Fruit fly (Drosophila melanogaster) whole organism, wandering third instar larva: ENCODE measurements around the gene Syp.

Source experiments
- Abd-B ChIP-seq: fragments of >200 bp; optimal IDR thresholded peaks from 2 replicates; lab custom pipeline; 2017; ENCODE audit warnings: missing biosample characterization, missing genetic modification characterization
- CG32264 ChIP-seq: fragments of 200-800 bp; sonication (Bioruptor generic); optimal IDR thresholded peaks from 2 replicates; lab custom pipeline; 2016; ENCODE audit warnings: missing biosample characterization, missing genetic modification characterization
- CG9705 ChIP-seq: fragments of 200-800 bp; sonication (Bioruptor generic); optimal IDR thresholded peaks from 2 replicates; lab custom pipeline; 2018; ENCODE audit warnings: missing biosample characterization, mild to moderate bottlenecking, missing genetic modification characterization
- CrebA ChIP-seq: fragments of 200-800 bp; sonication (Bioruptor generic); optimal IDR thresholded peaks from 2 replicates; lab custom pipeline; 2016; ENCODE audit warnings: missing biosample characterization, mild to moderate bottlenecking, missing genetic modification characterization, borderline replicate concordance
- Dfd ChIP-seq: fragments of >200 bp; optimal IDR thresholded peaks from 2 replicates; lab custom pipeline; 2017; ENCODE audit warnings: missing biosample characterization, missing genetic modification characterization
- Dif ChIP-seq: fragments of 200-275, 200-300 bp; sonication (Bioruptor generic); optimal IDR thresholded peaks from 2 replicates; lab custom pipeline; 2018; ENCODE audit warnings: missing biosample characterization, missing genetic modification characterization; ENCODE audit not compliant: partially characterized antibody
- GATAd ChIP-seq: sonication (Bioruptor generic); optimal IDR thresholded peaks from 2 replicates; lab custom pipeline; 2016; ENCODE audit warnings: missing biosample characterization, missing genetic modification characterization
- HLH106 ChIP-seq: fragments of 200-800 bp; optimal IDR thresholded peaks from 3 replicates; lab custom pipeline; 2019; ENCODE audit warnings: missing biosample characterization, mild to moderate bottlenecking, missing genetic modification characterization, moderate library complexity
- Hnf4 ChIP-seq: fragments of 200-800 bp; sonication (Bioruptor generic); optimal IDR thresholded peaks from 2 replicates; lab custom pipeline; 2016; ENCODE audit warnings: missing biosample characterization, mild to moderate bottlenecking, missing genetic modification characterization
- Hr78 ChIP-seq: fragments of >200 bp; optimal IDR thresholded peaks from 2 replicates; lab custom pipeline; 2017; ENCODE audit warnings: missing biosample characterization, missing genetic modification characterization
- Hr83 ChIP-seq: fragments of 200-300 bp; sonication (Bioruptor generic); optimal IDR thresholded peaks from 2 replicates; lab custom pipeline; 2016; ENCODE audit warnings: missing biosample characterization, mild to moderate bottlenecking, missing genetic modification characterization, moderate library complexity; ENCODE audit not compliant: poor library complexity, severe bottlenecking
- Jra ChIP-seq: sonication (Bioruptor generic); optimal IDR thresholded peaks from 2 replicates; lab custom pipeline; 2016; ENCODE audit warnings: missing biosample characterization, missing genetic modification characterization
- Mio ChIP-seq: sonication (Bioruptor generic); optimal IDR thresholded peaks from 2 replicates; lab custom pipeline; 2016; ENCODE audit warnings: missing biosample characterization, missing genetic modification characterization
- Myc ChIP-seq: fragments of >200 bp; optimal IDR thresholded peaks from 2 replicates; lab custom pipeline; 2017
- N ChIP-seq: fragments of >200 bp; optimal IDR thresholded peaks from 2 replicates; lab custom pipeline; 2018; ENCODE audit warnings: missing biosample characterization, missing external identifiers, missing genetic modification characterization
- OdsH ChIP-seq: fragments of 200-800 bp; sonication (Bioruptor generic); optimal IDR thresholded peaks from 2 replicates; lab custom pipeline; 2016; ENCODE audit warnings: missing biosample characterization, mild to moderate bottlenecking, missing genetic modification characterization
- Rel ChIP-seq, 2 experiments: fragments of 200-800 bp; sonication (Bioruptor generic) in 1 of 2; optimal IDR thresholded peaks; 2 replicates in 1 of 2; 3 replicates in 1 of 2; lab custom pipeline; 2016 to 2019; ENCODE audit warnings: mild to moderate bottlenecking in 2 of 2, missing biosample characterization in 2 of 2, missing genetic modification characterization in 2 of 2, moderate library complexity in 1 of 2
- Sp1 ChIP-seq: fragments of 200-800 bp; sonication (Bioruptor generic); optimal IDR thresholded peaks from 3 replicates; lab custom pipeline; 2019; ENCODE audit warnings: missing biosample characterization, mild to moderate bottlenecking, missing genetic modification characterization, moderate library complexity
- Vsx2 ChIP-seq: fragments of 200-300, 225-300 bp; sonication (Bioruptor generic); optimal IDR thresholded peaks from 2 replicates; lab custom pipeline; 2018; ENCODE audit warnings: missing biosample characterization, missing genetic modification characterization; ENCODE audit not compliant: partially characterized antibody
- br ChIP-seq: fragments of 200-800 bp; sonication (Bioruptor generic); optimal IDR thresholded peaks from 2 replicates; lab custom pipeline; 2016; ENCODE audit warnings: missing biosample characterization, missing genetic modification characterization
- brk ChIP-seq: fragments of 200-800 bp; sonication (Bioruptor generic); optimal IDR thresholded peaks from 2 replicates; lab custom pipeline; 2016; ENCODE audit warnings: missing biosample characterization, mild to moderate bottlenecking, missing genetic modification characterization
- dl ChIP-seq, 2 experiments: fragments of 175-275, 200-275 bp in 1 of 2; fragments of 200-275 bp in 1 of 2; sonication (Bioruptor generic); optimal IDR thresholded peaks; lab custom pipeline; 2018; ENCODE audit warnings: mild to moderate bottlenecking in 2 of 2, missing biosample characterization in 2 of 2, missing genetic modification characterization in 2 of 2, moderate library complexity in 2 of 2; ENCODE audit not compliant: partially characterized antibody in 2 of 2, insufficient read depth in 1 of 2
- dmrt93B ChIP-seq: fragments of 200-800 bp; sonication (Bioruptor generic); optimal IDR thresholded peaks from 2 replicates; lab custom pipeline; 2018; ENCODE audit warnings: missing biosample characterization, mild to moderate bottlenecking, missing genetic modification characterization
- dsf ChIP-seq: sonication (Bioruptor generic); optimal IDR thresholded peaks from 2 replicates; lab custom pipeline; 2016; ENCODE audit warnings: missing biosample characterization, missing genetic modification characterization, borderline replicate concordance
- ey ChIP-seq: fragments of 200-800 bp; sonication (Bioruptor generic); optimal IDR thresholded peaks from 2 replicates; lab custom pipeline; 2016; ENCODE audit warnings: missing biosample characterization, missing genetic modification characterization
- foxo ChIP-seq, 2 experiments: fragments of 200-800 bp; sonication (Bioruptor generic); optimal IDR thresholded peaks; 2 replicates in 1 of 2; 3 replicates in 1 of 2; lab custom pipeline; 2016 to 2017; ENCODE audit warnings: missing biosample characterization in 2 of 2, missing genetic modification characterization in 2 of 2
- fru ChIP-seq: fragments of 200-800 bp; sonication (Bioruptor generic); optimal IDR thresholded peaks from 3 replicates; lab custom pipeline; 2016; ENCODE audit warnings: missing biosample characterization, mild to moderate bottlenecking, missing genetic modification characterization
- h ChIP-seq: fragments of 200-800 bp; sonication (Bioruptor generic); optimal IDR thresholded peaks from 3 replicates; lab custom pipeline; 2016; ENCODE audit warnings: missing biosample characterization, mild to moderate bottlenecking, missing genetic modification characterization
- jim ChIP-seq: fragments of 175-275, 200-325 bp; sonication (Bioruptor generic); optimal IDR thresholded peaks from 2 replicates; lab custom pipeline; 2016; ENCODE audit warnings: missing biosample characterization, mild to moderate bottlenecking, missing genetic modification characterization
- lola ChIP-seq: fragments of >200 bp; optimal IDR thresholded peaks from 2 replicates; lab custom pipeline; 2017; ENCODE audit warnings: missing biosample characterization, missing genetic modification characterization
- pan ChIP-seq: fragments of >200 bp; optimal IDR thresholded peaks from 2 replicates; lab custom pipeline; 2017
- psq ChIP-seq: fragments of 200-800 bp; sonication (Bioruptor generic); optimal IDR thresholded peaks from 3 replicates; lab custom pipeline; 2017; ENCODE audit warnings: missing biosample characterization, mild to moderate bottlenecking, missing genetic modification characterization, moderate library complexity
- rgr ChIP-seq: fragments of 200-800 bp; sonication (Bioruptor generic); optimal IDR thresholded peaks from 3 replicates; lab custom pipeline; 2016; ENCODE audit warnings: missing biosample characterization, mild to moderate bottlenecking, missing genetic modification characterization
- sage ChIP-seq: fragments of 200-800 bp; sonication (Bioruptor generic); optimal IDR thresholded peaks from 2 replicates; lab custom pipeline; 2016; ENCODE audit warnings: missing biosample characterization, mild to moderate bottlenecking, missing genetic modification characterization
- sv ChIP-seq: fragments of 200-800 bp; sonication (Bioruptor generic); optimal IDR thresholded peaks from 3 replicates; lab custom pipeline; 2016; ENCODE audit warnings: missing biosample characterization, missing genetic modification characterization
- tai ChIP-seq: sonication (Bioruptor generic); optimal IDR thresholded peaks from 2 replicates; lab custom pipeline; 2016; ENCODE audit warnings: missing biosample characterization, missing genetic modification characterization
- usp ChIP-seq: fragments of >200 bp; optimal IDR thresholded peaks from 2 replicates; lab custom pipeline; 2017; ENCODE audit warnings: missing biosample characterization, missing genetic modification characterization
- woc ChIP-seq: sonication (Bioruptor generic); optimal IDR thresholded peaks from 2 replicates; lab custom pipeline; 2016; ENCODE audit warnings: missing biosample characterization, mild to moderate bottlenecking, missing genetic modification characterization

Syp gene

dm6 chr3R:20762175-20762795, 5.8 kb downstream of the Syp start, which contains the start of gene CG31195:
CG31195 (minus strand) TSS chr3R:20762369.
- TF ChIP-seq GATAd (GFP tag; lab: Kevin White, UChicago) (no peak), OdsH (GFP tag; lab: Kevin White, UChicago) (no peak), sage (GFP tag; lab: Kevin White, UChicago) (no peak), Hnf4 (GFP tag; lab: Kevin White, UChicago) (peak; percentile 16), foxo (GFP tag; optimal IDR thresholded peaks at IDR 0.05; lab: Kevin White, UChicago) (peak in 1 of 2 experiments; percentile 45), Jra (peak; percentile 12), woc (GFP tag; lab: Kevin White, UChicago) (peak; percentile 52), rgr (GFP tag; lab: Kevin White, UChicago) (peak; percentile 17), HLH106 (tag; lab: Kevin White, UChicago) (no peak), Hr83 (GFP tag; lab: Kevin White, UChicago) (peak; percentile 56)

- TF ChIP-seq br (GFP tag; lab: Kevin White, UChicago) (peak; percentile 42), CG32264 (no peak), Mio (no peak), Vsx2 (no peak), usp (GFP tag; lab: Kevin White, UChicago) (no peak), lola (GFP tag; lab: Kevin White, UChicago) (no peak), sage (GFP tag; lab: Kevin White, UChicago) (peak; percentile 6), GATAd (GFP tag; lab: Kevin White, UChicago) (no peak), Jra (no peak), Sp1 (GFP tag; lab: Kevin White, UChicago) (peak; percentile 73), dl (GFP tag; optimal IDR thresholded peaks at IDR 0.05; lab: Kevin White, UChicago; ENCODE audit: insufficient read depth in 1 of 2, partially characterized antibody in 2 of 2) (no peak), Dif (no peak), Hr83 (GFP tag; lab: Kevin White, UChicago) (no peak), Abd-B (no peak), jim (GFP tag; lab: Kevin White, UChicago) (no peak), tai (GFP tag; lab: Kevin White, UChicago) (no peak), Myc (lab: Kevin White, UChicago) (no peak), dmrt93B (GFP tag; lab: Kevin White, UChicago) (peak; percentile 46), Rel (GFP tag; optimal IDR thresholded peaks at IDR 0.05; lab: Kevin White, UChicago) (peak; percentile 66), Rel (tag; optimal IDR thresholded peaks at IDR 0.05; lab: Kevin White, UChicago) (no peak), h (GFP tag; lab: Kevin White, UChicago) (peak; percentile 60), woc (GFP tag; lab: Kevin White, UChicago) (peak; percentile 57), N (GFP tag; lab: Kevin White, UChicago) (no peak), pan (no peak), fru (GFP tag; lab: Kevin White, UChicago) (peak; percentile 76), ey (peak; percentile 63), Hr78 (GFP tag; lab: Kevin White, UChicago) (no peak), sv (no peak), brk (GFP tag; lab: Kevin White, UChicago) (no peak), CrebA (no peak), Dfd (GFP tag; lab: Kevin White, UChicago) (no peak), CG9705 (GFP tag; lab: Kevin White, UChicago) (no peak), Hnf4 (GFP tag; lab: Kevin White, UChicago) (peak; percentile 32), foxo (GFP tag; optimal IDR thresholded peaks at IDR 0.05; lab: Kevin White, UChicago) (peak in 1 of 2 experiments; percentile 62), psq (peak; percentile 82), dsf (GFP tag; lab: Kevin White, UChicago) (no peak), OdsH (GFP tag; lab: Kevin White, UChicago) (peak; percentile 52), rgr (GFP tag; lab: Kevin White, UChicago) (peak; percentile 58), HLH106 (tag; lab: Kevin White, UChicago) (peak; percentile 70)
Measured at dm6 chr3R:20764058-20764457, 7.5 kb downstream of the Syp start.
